Fruit fly (Drosophila melanogaster): ENCODE measurements around the gene CG3061.

The CG3061 gene

DNA sequence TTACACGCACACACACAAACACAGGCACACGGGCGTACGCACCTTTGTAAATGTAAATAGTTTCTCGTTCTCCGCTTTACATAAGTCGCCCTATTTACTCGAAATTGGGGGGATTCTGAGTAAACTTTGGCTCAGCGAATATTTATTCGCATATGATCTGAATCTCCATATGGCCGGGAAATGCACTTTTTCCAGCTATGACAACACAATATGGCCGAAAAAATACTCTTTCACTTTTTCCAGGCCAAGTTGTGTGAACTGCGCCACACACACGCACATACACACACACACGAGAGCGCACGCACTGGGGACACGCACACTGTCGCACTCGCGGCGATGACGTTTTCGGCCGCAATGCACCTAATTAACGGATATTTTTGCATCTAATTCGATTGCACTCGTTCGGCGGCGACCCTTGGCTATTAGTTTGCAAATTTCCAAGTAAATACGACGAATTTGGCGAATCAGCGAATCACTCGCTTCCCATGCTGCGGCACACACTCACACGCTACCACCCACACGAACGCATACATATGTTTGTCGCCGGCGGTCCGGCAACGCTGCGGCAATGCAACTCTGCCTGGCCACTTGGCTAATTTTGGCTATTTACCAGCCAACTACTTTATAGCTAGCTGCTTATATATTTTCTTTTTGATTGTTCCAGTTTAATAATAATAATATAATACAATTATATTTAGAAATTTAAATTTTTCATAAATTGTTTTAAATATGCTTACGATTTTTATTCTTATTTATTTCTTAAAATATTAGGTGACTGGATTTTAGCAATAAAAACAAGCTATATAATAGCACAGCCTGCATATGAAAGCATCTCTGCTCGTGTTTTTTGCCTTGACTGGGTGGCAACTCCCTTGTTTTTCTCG lies at the start of gene CG3061, which contains the start of gene rdx:
Gene CG3061, plus strand, starts transcription at position 841 of the 884 bp plus-strand sequence.
Gene rdx, minus strand, starts transcription at position 527 of the 884 bp plus-strand sequence.
- TF ChIP-seq bab1 (GFP tag; optimal IDR thresholded peaks at IDR 0.05): no peak
- peak; percentile 50 for TF ChIP-seq CG7045 (GFP tag; optimal IDR thresholded peaks at IDR 0.05)
- no peak for TF ChIP-seq CG1620 (GFP tag; optimal IDR thresholded peaks at IDR 0.05)
- TF ChIP-seq CG5204 (GFP tag; optimal IDR thresholded peaks at IDR 0.05): no peak
- TF ChIP-seq tj (GFP tag; optimal IDR thresholded peaks at IDR 0.05): peak; percentile 86
- no peak for TF ChIP-seq Hr96 (GFP tag; optimal IDR thresholded peaks at IDR 0.05)
- no peak for TF ChIP-seq CG12768 (GFP tag; optimal IDR thresholded peaks at IDR 0.05)
- TF ChIP-seq toe (GFP tag; optimal IDR thresholded peaks at IDR 0.05): no peak
- peak; percentile 69 for TF ChIP-seq CG14711 (tag; optimal IDR thresholded peaks at IDR 0.05)
- peak; percentile 13 for TF ChIP-seq Crg-1 (GFP tag; optimal IDR thresholded peaks at IDR 0.05)
- peak; percentile 87 for TF ChIP-seq CG11617 (GFP tag; optimal IDR thresholded peaks at IDR 0.05)
- no peak for TF ChIP-seq Clk (GFP tag; optimal IDR thresholded peaks at IDR 0.05)
- peak; percentile 55 for TF ChIP-seq Mnt (GFP tag; optimal IDR thresholded peaks at IDR 0.05)
- TF ChIP-seq ovo (GFP tag; optimal IDR thresholded peaks at IDR 0.05): peak; percentile 54
- TF ChIP-seq cnc (optimal IDR thresholded peaks at IDR 0.05): no peak
- peak; percentile 52 for TF ChIP-seq pad (GFP tag; optimal IDR thresholded peaks at IDR 0.05)
- no peak for TF ChIP-seq CG33017 (tag; optimal IDR thresholded peaks at IDR 0.05)
- peak; percentile 37 for TF ChIP-seq cic (GFP tag; optimal IDR thresholded peaks at IDR 0.05)
- peak; percentile 71 for TF ChIP-seq CG7101 (tag; optimal IDR thresholded peaks at IDR 0.05)
- no peak for TF ChIP-seq kay (GFP tag; ENCODE audit: borderline replicate concordance)

DNA sequence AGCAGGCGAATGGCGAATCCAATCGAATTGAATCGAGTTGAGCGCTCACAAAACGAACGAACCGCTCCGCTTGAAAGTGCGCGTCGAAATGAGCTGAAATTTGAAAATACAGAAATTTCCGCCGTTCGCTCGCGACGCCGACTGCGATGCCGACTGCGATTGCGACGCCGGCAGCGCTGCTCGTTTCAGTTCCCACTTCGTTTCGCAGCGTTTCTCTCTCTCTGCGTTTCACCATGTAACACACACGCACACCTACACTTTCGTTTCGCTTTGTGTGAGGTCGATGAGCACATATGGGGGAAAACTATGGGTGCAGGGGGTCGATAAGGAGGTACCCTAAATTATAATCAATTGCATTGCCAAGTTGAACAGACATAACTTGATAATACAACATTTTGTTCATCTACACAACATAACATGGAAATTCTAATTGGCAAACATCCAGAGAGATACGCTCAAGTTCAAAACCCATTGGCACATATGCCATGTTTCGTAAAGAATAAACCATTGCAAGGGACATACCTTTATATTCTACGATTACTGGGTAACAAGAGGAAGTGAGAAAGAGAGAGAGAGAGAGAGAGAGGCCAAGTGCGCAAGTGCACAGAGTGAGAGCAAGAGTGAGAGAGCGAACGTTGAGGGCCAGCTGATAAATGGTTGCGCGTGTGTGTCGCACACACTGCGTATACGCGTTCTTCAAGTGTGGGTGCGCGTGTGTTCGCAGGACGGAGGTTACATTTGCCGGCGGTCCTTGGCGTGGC lies 48.7 kb upstream of the CG3061 start:
- TF ChIP-seq CG14711 (tag; optimal IDR thresholded peaks at IDR 0.05) (peak; percentile 87), Crg-1 (GFP tag; optimal IDR thresholded peaks at IDR 0.05) (peak; percentile 73), cic (GFP tag; optimal IDR thresholded peaks at IDR 0.05) (peak; percentile 94), Mnt (GFP tag; optimal IDR thresholded peaks at IDR 0.05) (peak; percentile 87), CG1620 (GFP tag; optimal IDR thresholded peaks at IDR 0.05) (peak; percentile 78), tj (GFP tag; optimal IDR thresholded peaks at IDR 0.05) (peak; percentile 79), bab1 (GFP tag; optimal IDR thresholded peaks at IDR 0.05) (peak; percentile 93), CG33017 (tag; optimal IDR thresholded peaks at IDR 0.05) (peak; percentile 91), ovo (GFP tag; optimal IDR thresholded peaks at IDR 0.05) (peak; percentile 19), Hr96 (GFP tag; optimal IDR thresholded peaks at IDR 0.05) (peak; percentile 95), CG5204 (GFP tag; optimal IDR thresholded peaks at IDR 0.05) (peak; percentile 91), CG11617 (GFP tag; optimal IDR thresholded peaks at IDR 0.05) (peak; percentile 94), pad (GFP tag; optimal IDR thresholded peaks at IDR 0.05) (peak; percentile 84), CG12768 (GFP tag; optimal IDR thresholded peaks at IDR 0.05) (peak; percentile 95), toe (GFP tag; optimal IDR thresholded peaks at IDR 0.05) (peak; percentile 91), CG7045 (GFP tag; optimal IDR thresholded peaks at IDR 0.05) (peak; percentile 91), kay (GFP tag; ENCODE audit: borderline replicate concordance) (no peak), CG7101 (tag; optimal IDR thresholded peaks at IDR 0.05) (peak; percentile 92), cnc (optimal IDR thresholded peaks at IDR 0.05) (no peak), Clk (GFP tag; optimal IDR thresholded peaks at IDR 0.05) (peak; percentile 91)

dm6 chr3R:13984922-13985581 lies 47.1 kb upstream of the CG3061 start:
- TF ChIP-seq ovo (GFP tag; optimal IDR thresholded peaks at IDR 0.05) (no peak), CG11617 (GFP tag; optimal IDR thresholded peaks at IDR 0.05) (no peak), Clk (GFP tag; optimal IDR thresholded peaks at IDR 0.05) (no peak), cnc (optimal IDR thresholded peaks at IDR 0.05) (no peak), kay (GFP tag; ENCODE audit: borderline replicate concordance) (no peak), CG7045 (GFP tag; optimal IDR thresholded peaks at IDR 0.05) (peak; percentile 18), Crg-1 (GFP tag; optimal IDR thresholded peaks at IDR 0.05) (no peak), CG14711 (tag; optimal IDR thresholded peaks at IDR 0.05) (peak; percentile 23), CG33017 (tag; optimal IDR thresholded peaks at IDR 0.05) (peak; percentile 9), CG12768 (GFP tag; optimal IDR thresholded peaks at IDR 0.05) (peak; percentile 14), CG7101 (tag; optimal IDR thresholded peaks at IDR 0.05) (peak; percentile 61), toe (GFP tag; optimal IDR thresholded peaks at IDR 0.05) (no peak), CG5204 (GFP tag; optimal IDR thresholded peaks at IDR 0.05) (no peak), cic (GFP tag; optimal IDR thresholded peaks at IDR 0.05) (no peak), pad (GFP tag; optimal IDR thresholded peaks at IDR 0.05) (no peak)

- TF ChIP-seq CG7045 (GFP tag; optimal IDR thresholded peaks at IDR 0.05): no peak
- peak; percentile 57 for TF ChIP-seq kay (GFP tag; ENCODE audit: borderline replicate concordance)
Observed at dm6 chr3R:13986648-13987047, 45.5 kb upstream of the CG3061 start.

dm6 chr3R:13988923-13989436 lies 43.2 kb upstream of the CG3061 start:
- no peak for TF ChIP-seq pad (GFP tag; optimal IDR thresholded peaks at IDR 0.05)
- no peak for TF ChIP-seq cic (GFP tag; optimal IDR thresholded peaks at IDR 0.05)
- TF ChIP-seq Clk (GFP tag; optimal IDR thresholded peaks at IDR 0.05): no peak
- TF ChIP-seq Hr96 (GFP tag; optimal IDR thresholded peaks at IDR 0.05): no peak
- no peak for TF ChIP-seq CG5204 (GFP tag; optimal IDR thresholded peaks at IDR 0.05)
- no peak for TF ChIP-seq CG33017 (tag; optimal IDR thresholded peaks at IDR 0.05)
- TF ChIP-seq CG7045 (GFP tag; optimal IDR thresholded peaks at IDR 0.05): no peak
- TF ChIP-seq ovo (GFP tag; optimal IDR thresholded peaks at IDR 0.05): no peak
- TF ChIP-seq CG11617 (GFP tag; optimal IDR thresholded peaks at IDR 0.05): no peak
- no peak for TF ChIP-seq cnc (optimal IDR thresholded peaks at IDR 0.05)
- no peak for TF ChIP-seq Mnt (GFP tag; optimal IDR thresholded peaks at IDR 0.05)
- no peak for TF ChIP-seq CG7101 (tag; optimal IDR thresholded peaks at IDR 0.05)
- no peak for TF ChIP-seq CG1620 (GFP tag; optimal IDR thresholded peaks at IDR 0.05)
- no peak for TF ChIP-seq tj (GFP tag; optimal IDR thresholded peaks at IDR 0.05)
- TF ChIP-seq CG14711 (tag; optimal IDR thresholded peaks at IDR 0.05): no peak
- TF ChIP-seq CG12768 (GFP tag; optimal IDR thresholded peaks at IDR 0.05): no peak
- TF ChIP-seq Crg-1 (GFP tag; optimal IDR thresholded peaks at IDR 0.05): no peak
- no peak for TF ChIP-seq kay (GFP tag; ENCODE audit: borderline replicate concordance)
- TF ChIP-seq bab1 (GFP tag; optimal IDR thresholded peaks at IDR 0.05): no peak

Measured in whole organism, adult.